Fruit fly (Drosophila melanogaster) whole organism, embryonic: ENCODE results near the gene RfC3.

Experiments used
- Aef1 ChIP-seq: fragments of 200-800 bp; sonication (Bioruptor generic); IDR thresholded peaks from 3 replicates; pipeline ENCODE4 v1.3.6; 2022; ENCODE audit warnings: missing biosample characterization, missing genetic modification characterization
- Asciz ChIP-seq: fragments of 200-800 bp; sonication (Bioruptor generic); optimal IDR thresholded peaks from 2 replicates; lab custom pipeline; 2017; ENCODE audit warnings: missing biosample characterization, mild to moderate bottlenecking, missing genetic modification characterization, missing genetic modification reagents
- B-H2 ChIP-seq: fragments of 200-800 bp; sonication (Bioruptor generic); optimal IDR thresholded peaks from 2 replicates; lab custom pipeline; 2018; ENCODE audit warnings: missing biosample characterization, mild to moderate bottlenecking, missing genetic modification characterization
- CG10147 ChIP-seq: fragments of 200-800 bp; sonication (Bioruptor generic); optimal IDR thresholded peaks from 2 replicates; lab custom pipeline; 2019; ENCODE audit warnings: missing biosample characterization, mild to moderate bottlenecking, missing genetic modification characterization, moderate library complexity
- CG10274 ChIP-seq: fragments of 200-800 bp; sonication (Bioruptor generic); optimal IDR thresholded peaks from 3 replicates; lab custom pipeline; 2017; ENCODE audit warnings: missing biosample characterization, mild to moderate bottlenecking, missing genetic modification characterization
- CG10321 ChIP-seq: fragments of 200-800 bp; sonication (Bioruptor generic); IDR thresholded peaks from 2 replicates; pipeline ENCODE4 v1.3.6; 2022; ENCODE audit warnings: missing biosample characterization, missing genetic modification characterization
- CG11696 ChIP-seq: fragments of 200-800 bp; sonication (Bioruptor generic); IDR thresholded peaks from 2 replicates; pipeline ENCODE4 v1.3.6; 2022; ENCODE audit warnings: missing biosample characterization, missing genetic modification characterization
- CG12104 ChIP-seq: fragments of 200-800 bp; sonication (Bioruptor generic); optimal IDR thresholded peaks from 3 replicates; lab custom pipeline; 2016; ENCODE audit warnings: missing biosample characterization, missing genetic modification characterization
- CG13424 ChIP-seq: fragments of 200-800 bp; sonication (Bioruptor generic); optimal IDR thresholded peaks from 2 replicates; lab custom pipeline; 2019; ENCODE audit warnings: missing biosample characterization, mild to moderate bottlenecking, missing genetic modification characterization, moderate library complexity
- CG14710 ChIP-seq: fragments of 200-800 bp; sonication (Bioruptor generic); optimal IDR thresholded peaks from 3 replicates; lab custom pipeline; 2019; ENCODE audit warnings: missing biosample characterization, mild to moderate bottlenecking, missing genetic modification characterization, moderate library complexity
- CG14965 ChIP-seq: fragments of 200-800 bp; sonication (Bioruptor generic); optimal IDR thresholded peaks from 2 replicates; lab custom pipeline; 2016; ENCODE audit warnings: missing biosample characterization, missing genetic modification characterization, borderline replicate concordance
- CG16779 ChIP-seq: fragments of 200-800 bp; sonication (Bioruptor generic); IDR thresholded peaks from 2 replicates; pipeline ENCODE4 v1.3.6; 2022; ENCODE audit warnings: missing biosample characterization, missing genetic modification characterization
- CG18476 ChIP-seq: fragments of 200-800 bp; sonication (Bioruptor generic); optimal IDR thresholded peaks from 2 replicates; lab custom pipeline; 2016; ENCODE audit warnings: missing biosample characterization, mild to moderate bottlenecking, missing genetic modification characterization
- CG30403 ChIP-seq: fragments of 200-800 bp; sonication (Bioruptor generic); optimal IDR thresholded peaks from 3 replicates; lab custom pipeline; 2016; ENCODE audit warnings: missing biosample characterization, missing genetic modification characterization
- CG3163 ChIP-seq: fragments of 200-800 bp; sonication (Bioruptor generic); optimal IDR thresholded peaks from 3 replicates; lab custom pipeline; 2016; ENCODE audit warnings: missing biosample characterization, missing genetic modification characterization
- CG42726 ChIP-seq: fragments of 200-800 bp; sonication (Bioruptor generic); IDR thresholded peaks from 2 replicates; pipeline ENCODE4 v1.3.6; 2022; ENCODE audit warnings: missing biosample characterization, missing genetic modification characterization; ENCODE audit not compliant: partially characterized antibody
- CG4328 ChIP-seq: fragments of 200-800 bp; sonication (Bioruptor generic); optimal IDR thresholded peaks from 3 replicates; lab custom pipeline; 2017; ENCODE audit warnings: missing biosample characterization, missing genetic modification reagents, missing genetic modification characterization
- CG9215 ChIP-seq: fragments of 200-800 bp; sonication (Bioruptor generic); IDR thresholded peaks from 2 replicates; pipeline ENCODE4 v1.3.6; 2022; ENCODE audit warnings: missing biosample characterization, missing genetic modification characterization
- CG9727 ChIP-seq: fragments of 200-800 bp; sonication (Bioruptor generic); optimal IDR thresholded peaks from 3 replicates; lab custom pipeline; 2017; ENCODE audit warnings: missing biosample characterization, mild to moderate bottlenecking, missing genetic modification characterization
- Camta ChIP-seq: fragments of 200-800 bp; sonication (Bioruptor generic); optimal IDR thresholded peaks from 2 replicates; lab custom pipeline; 2016; ENCODE audit warnings: missing biosample characterization, missing genetic modification characterization
- Chrac-16 ChIP-seq: fragments of 200-800 bp; sonication (Bioruptor generic); optimal IDR thresholded peaks from 3 replicates; lab custom pipeline; 2016; ENCODE audit warnings: missing biosample characterization, missing genetic modification characterization
- Dbx ChIP-seq: fragments of 200-800 bp; sonication (Bioruptor generic); IDR thresholded peaks from 3 replicates; pipeline ENCODE4 v1.3.6; 2022; ENCODE audit warnings: missing biosample characterization, missing genetic modification characterization
- Dek ChIP-seq: fragments of 200-800 bp; sonication (Bioruptor generic); optimal IDR thresholded peaks from 3 replicates; lab custom pipeline; 2019; ENCODE audit warnings: missing biosample characterization, mild to moderate bottlenecking, missing genetic modification characterization, moderate library complexity
- ERR ChIP-seq: fragments of 200-800 bp; sonication (Bioruptor generic); optimal IDR thresholded peaks from 2 replicates; lab custom pipeline; 2016; ENCODE audit warnings: missing biosample characterization, missing genetic modification characterization
- GATAe ChIP-seq: fragments of 200-800 bp; sonication (Bioruptor generic); conservative IDR thresholded peaks from 2 replicates; pipeline ENCODE4 v1.3.6; 2022; ENCODE audit warnings: missing biosample characterization, missing genetic modification characterization
- H2.0 ChIP-seq: fragments of 200-800 bp; sonication (Bioruptor generic); IDR thresholded peaks from 2 replicates; pipeline ENCODE4 v1.3.6; 2022; ENCODE audit warnings: missing biosample characterization, missing genetic modification characterization
- Lim3 ChIP-seq: fragments of 200-800 bp; sonication (Bioruptor generic); IDR thresholded peaks from 2 replicates; pipeline ENCODE4 v1.3.6; 2022; ENCODE audit warnings: missing biosample characterization, missing genetic modification characterization
- Mes4 ChIP-seq: fragments of 200-800 bp; sonication (Bioruptor generic); optimal IDR thresholded peaks from 2 replicates; lab custom pipeline; 2016; ENCODE audit warnings: missing biosample characterization, missing genetic modification characterization
- NC2β ChIP-seq: fragments of 200-800 bp; sonication (Bioruptor generic); optimal IDR thresholded peaks from 2 replicates; lab custom pipeline; 2016; ENCODE audit warnings: missing biosample characterization, missing genetic modification characterization
- NFAT ChIP-seq: fragments of 200-800 bp; sonication (Bioruptor generic); IDR thresholded peaks from 2 replicates; pipeline ENCODE4 v1.3.6; 2022; ENCODE audit warnings: missing biosample characterization, missing genetic modification characterization
- Pdp1 ChIP-seq, 2 experiments: fragments of 200-800 bp; sonication (Bioruptor generic); optimal IDR thresholded peaks; 3 replicates each; lab custom pipeline; 2016; ENCODE audit warnings: missing biosample characterization in 2 of 2, missing genetic modification characterization in 2 of 2, mild to moderate bottlenecking in 1 of 2, moderate library complexity in 1 of 2
- amos ChIP-seq: fragments of 200-800 bp; sonication (Bioruptor generic); IDR thresholded peaks from 2 replicates; pipeline ENCODE4 v1.3.6; 2022; ENCODE audit warnings: missing biosample characterization, missing genetic modification characterization; ENCODE audit not compliant: partially characterized antibody
- az2 ChIP-seq: fragments of 200-800 bp; sonication (Bioruptor generic); optimal IDR thresholded peaks from 3 replicates; lab custom pipeline; 2016; ENCODE audit warnings: missing biosample characterization, missing genetic modification characterization
- bigmax ChIP-seq: fragments of 200-800 bp; sonication (Bioruptor generic); optimal IDR thresholded peaks from 2 replicates; lab custom pipeline; 2018; ENCODE audit warnings: missing biosample characterization, mild to moderate bottlenecking, missing genetic modification characterization
- disco-r ChIP-seq: fragments of 200-800 bp; sonication (Bioruptor generic); optimal IDR thresholded peaks from 2 replicates; lab custom pipeline; 2016; ENCODE audit warnings: missing biosample characterization, missing genetic modification characterization
- fru ChIP-seq: fragments of >200 bp; optimal IDR thresholded peaks from 2 replicates; lab custom pipeline; 2017
- fu2 ChIP-seq: fragments of 200-800 bp; sonication (Bioruptor generic); optimal IDR thresholded peaks from 2 replicates; lab custom pipeline; 2016; ENCODE audit warnings: missing biosample characterization, missing genetic modification characterization
- gcm ChIP-seq: fragments of 200-800 bp; sonication (Bioruptor generic); optimal IDR thresholded peaks from 2 replicates; lab custom pipeline; 2019; ENCODE audit warnings: missing biosample characterization, mild to moderate bottlenecking, missing genetic modification characterization, moderate library complexity
- ham ChIP-seq: fragments of 200-800 bp; sonication (Bioruptor generic); IDR thresholded peaks from 2 replicates; pipeline ENCODE4 v1.3.6; 2022; ENCODE audit warnings: missing biosample characterization, missing genetic modification characterization
- insv ChIP-seq, 2 experiments: fragments of 200-800 bp; sonication (Bioruptor generic); optimal IDR thresholded peaks; 3 replicates each; lab custom pipeline; 2016 to 2018; ENCODE audit warnings: missing biosample characterization in 2 of 2, missing genetic modification characterization in 2 of 2
- lilli ChIP-seq: fragments of 200-800 bp; sonication (Bioruptor generic); optimal IDR thresholded peaks from 3 replicates; lab custom pipeline; 2016; ENCODE audit warnings: missing biosample characterization, missing genetic modification characterization
- mld ChIP-seq: fragments of 200-800 bp; sonication (Bioruptor generic); IDR thresholded peaks from 3 replicates; pipeline ENCODE4 v1.3.6; 2022; ENCODE audit warnings: missing biosample characterization, missing genetic modification characterization; ENCODE audit not compliant: partially characterized antibody
- odd ChIP-seq: fragments of 200-800 bp; sonication (Bioruptor generic); optimal IDR thresholded peaks from 2 replicates; lab custom pipeline; 2017; ENCODE audit warnings: missing biosample characterization, mild to moderate bottlenecking, missing genetic modification characterization
- org-1 ChIP-seq: fragments of 200-800 bp; sonication (Bioruptor generic); optimal IDR thresholded peaks from 2 replicates; lab custom pipeline; 2017; ENCODE audit warnings: missing biosample characterization, missing genetic modification characterization
- pnt ChIP-seq: fragments of 200-800 bp; sonication (Bioruptor generic); optimal IDR thresholded peaks from 3 replicates; lab custom pipeline; 2016; ENCODE audit warnings: missing biosample characterization, missing genetic modification characterization
- sisA ChIP-seq: fragments of 200-800 bp; sonication (Bioruptor generic); IDR thresholded peaks from 2 replicates; pipeline ENCODE4 v1.3.6; 2022; ENCODE audit warnings: missing biosample characterization, missing genetic modification characterization
- stwl ChIP-seq: fragments of 200-800 bp; sonication (Bioruptor generic); optimal IDR thresholded peaks from 3 replicates; lab custom pipeline; 2018; ENCODE audit warnings: missing biosample characterization, mild to moderate bottlenecking, missing genetic modification characterization, moderate library complexity
- tio ChIP-seq: fragments of 200-800 bp; sonication (Bioruptor generic); optimal IDR thresholded peaks from 2 replicates; lab custom pipeline; 2017; ENCODE audit warnings: missing biosample characterization, missing genetic modification characterization, inconsistent platforms
- trem ChIP-seq: fragments of 200-800 bp; optimal IDR thresholded peaks from 3 replicates; lab custom pipeline; 2019; ENCODE audit warnings: missing biosample characterization, mild to moderate bottlenecking, missing genetic modification characterization, moderate library complexity
- vnd ChIP-seq: fragments of 200-800 bp; sonication (Bioruptor generic); IDR thresholded peaks from 3 replicates; pipeline ENCODE4 v1.3.6; 2022; ENCODE audit warnings: missing biosample characterization, missing genetic modification characterization; ENCODE audit not compliant: partially characterized antibody
- yki ChIP-seq: fragments of >200 bp; optimal IDR thresholded peaks from 3 replicates; lab custom pipeline; 2018

RfC3 gene

dm6 chr2L:10442048-10442790, 23.2 kb downstream of the RfC3 start, which contains the start of gene loh (continued):
- no peak for TF ChIP-seq CG42726 (GFP tag; lab: Robert Waterston, UW)
- peak; percentile 39 for TF ChIP-seq odd (GFP tag; lab: Kevin White, UChicago)
- no peak for TF ChIP-seq insv (GFP tag; optimal IDR thresholded peaks at IDR 0.05; lab: Kevin White, UChicago)
- no peak for TF ChIP-seq CG10321 (GFP tag; lab: Robert Waterston, UW)
- TF ChIP-seq Chrac-16 (GFP tag; lab: Kevin White, UChicago): no peak
- peak; percentile 47 for TF ChIP-seq CG10147 (GFP tag; lab: Kevin White, UChicago)
- TF ChIP-seq CG9215: no peak
- TF ChIP-seq stwl: no peak
- no peak for TF ChIP-seq yki (lab: Kevin White, UChicago)
- TF ChIP-seq lilli: peak; percentile 22
- no peak for TF ChIP-seq amos
- TF ChIP-seq Mes4 (GFP tag; lab: Kevin White, UChicago): no peak
- no peak for TF ChIP-seq gcm (GFP tag; lab: Kevin White, UChicago)
- TF ChIP-seq fu2 (GFP tag; lab: Kevin White, UChicago): no peak
- TF ChIP-seq bigmax (GFP tag; lab: Kevin White, UChicago): no peak
- TF ChIP-seq CG14710 (tag; lab: Kevin White, UChicago): peak; percentile 75
- TF ChIP-seq CG30403 (GFP tag; lab: Kevin White, UChicago): peak; percentile 62
- no peak for TF ChIP-seq Dbx
- no peak for TF ChIP-seq disco-r
- no peak for TF ChIP-seq mld (GFP tag; lab: Robert Waterston, UW)
- TF ChIP-seq ERR (GFP tag; lab: Kevin White, UChicago): no peak
- peak; percentile 68 for TF ChIP-seq CG9727 (GFP tag; lab: Kevin White, UChicago)
- peak; percentile 24 for TF ChIP-seq trem (tag; lab: Kevin White, UChicago)
- no peak for TF ChIP-seq ham
- TF ChIP-seq Pdp1 (GFP tag; optimal IDR thresholded peaks at IDR 0.05; lab: Kevin White, UChicago): no peak
- TF ChIP-seq fru (lab: Kevin White, UChicago): no peak
- no peak for TF ChIP-seq org-1 (GFP tag; lab: Kevin White, UChicago)
- peak; percentile 49 for TF ChIP-seq CG12104 (GFP tag; lab: Kevin White, UChicago)
- no peak for TF ChIP-seq CG16779 (GFP tag; lab: Robert Waterston, UW)
- no peak for TF ChIP-seq pnt (GFP tag; lab: Kevin White, UChicago)
- TF ChIP-seq sisA (GFP tag; lab: Robert Waterston, UW): no peak
- TF ChIP-seq Lim3 (GFP tag; lab: Robert Waterston, UW): no peak
- peak; percentile 43 for TF ChIP-seq CG18476 (GFP tag; lab: Kevin White, UChicago)
- TF ChIP-seq Dek: no peak
- TF ChIP-seq az2 (GFP tag; lab: Kevin White, UChicago): peak; percentile 45
- TF ChIP-seq CG3163 (GFP tag; lab: Kevin White, UChicago): no peak
- peak; percentile 73 for TF ChIP-seq CG13424 (tag; lab: Kevin White, UChicago)
- peak; percentile 75 for TF ChIP-seq CG11696 (GFP tag; lab: Robert Waterston, UW)
- no peak for TF ChIP-seq CG14965 (GFP tag; lab: Kevin White, UChicago)
- TF ChIP-seq Aef1 (GFP tag; lab: Robert Waterston, UW): no peak
- no peak for TF ChIP-seq CG4328 (GFP tag; lab: Kevin White, UChicago)
- no peak for TF ChIP-seq GATAe (GFP tag; lab: Robert Waterston, UW)
- TF ChIP-seq tio (GFP tag; lab: Kevin White, UChicago): peak; percentile 55
- TF ChIP-seq vnd (GFP tag; lab: Robert Waterston, UW): no peak
- TF ChIP-seq H2.0 (GFP tag; lab: Robert Waterston, UW): no peak
- TF ChIP-seq NFAT (GFP tag; lab: Robert Waterston, UW): no peak
- TF ChIP-seq NC2β: no peak
- TF ChIP-seq Camta (GFP tag; lab: Kevin White, UChicago): no peak
- TF ChIP-seq Asciz: peak; percentile 60
- TF ChIP-seq B-H2 (GFP tag; lab: Kevin White, UChicago): no peak
- TF ChIP-seq CG10274 (GFP tag; lab: Kevin White, UChicago): no peak
